Worm (Caenorhabditis elegans) whole organism, midembryonic: Measurements from ENCODE around the gene ets-8.

Source experiments
- cog-1 ChIP-seq: sonication (generic microtip); optimal IDR thresholded peaks from 2 replicates; lab custom pipeline; 2016; ENCODE audit warnings: missing genetic modification characterization, missing compliant biosample characterization
- tab-1 ChIP-seq: fragments of 200-800 bp; sonication (Bioruptor generic); IDR thresholded peaks from 2 replicates; pipeline ENCODE4 v1.3.6; 2022; ENCODE audit warnings: missing genetic modification characterization, missing compliant biosample characterization

DNA sequence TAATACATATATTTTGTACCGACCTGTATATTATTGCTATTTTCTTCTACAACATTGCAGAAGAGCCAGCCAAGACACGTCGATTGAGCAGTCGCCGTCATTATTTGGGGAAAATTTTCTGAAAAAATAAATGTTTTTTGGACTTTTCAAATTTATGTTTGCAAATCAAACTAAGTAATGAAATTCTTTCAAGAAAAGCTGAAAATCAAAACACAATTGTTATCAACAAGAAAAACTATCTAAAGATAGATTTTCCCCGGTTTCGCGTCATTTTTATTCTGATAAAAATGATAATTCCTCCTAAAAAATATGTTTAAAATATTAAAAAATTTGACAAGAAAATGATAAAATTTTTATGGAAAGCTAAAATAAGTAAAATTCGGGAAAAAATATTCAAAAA, 2.4 kb downstream of the ets-8 start, which contains the start of gene C50A2.3:
- TF ChIP-seq cog-1 (tag; lab: Kevin White, UChicago): no peak
- TF ChIP-seq tab-1 (GFP tag; lab: Robert Waterston, UW): no peak
